Comparison of ENCODE assay signal across 2 fruit fly cellular contexts in genomic region chrX:7937588-7938481, dm6.
TF ChIP-seq lines count a peak whose summit lies in the region.

No protein-coding gene starts in this region.

TF ChIP-seq in whole organism, embryonic, 481 proteins besides CTCF, POLR2A, EP300 and RAD21 (continued from another document and continues in another):
- TF ChIP-seq CG17802 (tag; optimal IDR thresholded peaks at IDR 0.05; lab: Kevin White, UChicago) = peak; percentile 60
- TF ChIP-seq dati (GFP tag; IDR thresholded peaks at IDR 0.05; lab: Robert Waterston, UW) = peak; percentile 36; the same call in 1 of the 2 replicates
- peak; percentile 41; the same call in 1 of the 2 replicates for TF ChIP-seq Ada2b (GFP tag; IDR thresholded peaks at IDR 0.05; lab: Robert Waterston, UW)
- TF ChIP-seq wdn (GFP tag; IDR thresholded peaks at IDR 0.05; lab: Robert Waterston, UW) = 0 out of 2 replicates have a peak, but pooled peaks have one; percentile 36
- TF ChIP-seq fd64A (GFP tag; optimal IDR thresholded peaks at IDR 0.05; lab: Kevin White, UChicago) = peak; percentile 38
- TF ChIP-seq jing (GFP tag; optimal IDR thresholded peaks at IDR 0.05; lab: Kevin White, UChicago) = peak; percentile 73
- peak; percentile 77 for TF ChIP-seq CG1233 (GFP tag; optimal IDR thresholded peaks at IDR 0.05; lab: Kevin White, UChicago)
- peak; percentile 52 for TF ChIP-seq CG12104 (GFP tag; optimal IDR thresholded peaks at IDR 0.05; lab: Kevin White, UChicago)
- TF ChIP-seq CG1602 (GFP tag; optimal IDR thresholded peaks at IDR 0.05; lab: Kevin White, UChicago) = peak; percentile 73
- TF ChIP-seq CG12299 (tag; optimal IDR thresholded peaks at IDR 0.05; lab: Kevin White, UChicago) = peak; percentile 35
- TF ChIP-seq hth (optimal IDR thresholded peaks at IDR 0.05; lab: Kevin White, UChicago) = no peak
- TF ChIP-seq Elba2 (GFP tag; optimal IDR thresholded peaks at IDR 0.05; lab: Kevin White, UChicago) = no peak
- peak; percentile 65 for TF ChIP-seq lab (GFP tag; optimal IDR thresholded peaks at IDR 0.05; lab: Kevin White, UChicago)
- TF ChIP-seq CG17568 (GFP tag; optimal IDR thresholded peaks at IDR 0.05; lab: Kevin White, UChicago) = peak; percentile 55
- TF ChIP-seq CG13123 (GFP tag; optimal IDR thresholded peaks at IDR 0.05; lab: Kevin White, UChicago) = peak; percentile 23
- peak; percentile 59 for TF ChIP-seq CG12071 (GFP tag; optimal IDR thresholded peaks at IDR 0.05; lab: Kevin White, UChicago)
- TF ChIP-seq sim (GFP tag; IDR thresholded peaks at IDR 0.05; lab: Robert Waterston, UW) = no peak
- peak; percentile 86 for TF ChIP-seq pb (GFP tag; optimal IDR thresholded peaks at IDR 0.05; lab: Kevin White, UChicago)
- no peak for TF ChIP-seq sc (optimal IDR thresholded peaks at IDR 0.05; lab: Kevin White, UChicago)
- TF ChIP-seq sc (GFP tag; optimal IDR thresholded peaks at IDR 0.05; lab: Kevin White, UChicago) = peak; percentile 88
- peak; percentile 65; the same call in 1 of the 2 replicates for TF ChIP-seq CG10366 (GFP tag; IDR thresholded peaks at IDR 0.05; lab: Robert Waterston, UW)
- TF ChIP-seq lov (optimal IDR thresholded peaks at IDR 0.05; lab: Kevin White, UChicago) = no peak
- TF ChIP-seq lov (GFP tag; IDR thresholded peaks at IDR 0.05; lab: Robert Waterston, UW) = no peak
- peak; percentile 84 for TF ChIP-seq CG11093 (GFP tag; IDR thresholded peaks at IDR 0.05; lab: Robert Waterston, UW)
- TF ChIP-seq CG6689 (GFP tag; IDR thresholded peaks at IDR 0.05; lab: Robert Waterston, UW) = peak; percentile 83
- TF ChIP-seq peb (GFP tag; IDR thresholded peaks at IDR 0.05; lab: Robert Waterston, UW) = peak; percentile 75
- peak; percentile 82 for TF ChIP-seq Optix (GFP tag; IDR thresholded peaks at IDR 0.05; lab: Robert Waterston, UW)
- peak; percentile 58 for TF ChIP-seq CG33213 (GFP tag; optimal IDR thresholded peaks at IDR 0.05; lab: Kevin White, UChicago)
- no peak for TF ChIP-seq Dfd (GFP tag; optimal IDR thresholded peaks at IDR 0.05; lab: Kevin White, UChicago)
- peak; percentile 54; the same call in 2 of the 3 replicates for TF ChIP-seq B-H1 (GFP tag; IDR thresholded peaks at IDR 0.05; lab: Robert Waterston, UW)
- peak; percentile 86 to 92 for TF ChIP-seq chif (GFP tag; optimal IDR thresholded peaks at IDR 0.05; lab: Kevin White, UChicago)
- TF ChIP-seq sima (GFP tag; optimal IDR thresholded peaks at IDR 0.05; lab: Kevin White, UChicago) = no peak
- TF ChIP-seq BtbVII (GFP tag; optimal IDR thresholded peaks at IDR 0.05; lab: Kevin White, UChicago) = peak; percentile 60
- TF ChIP-seq scrt (GFP tag; optimal IDR thresholded peaks at IDR 0.05; lab: Kevin White, UChicago) = peak; percentile 48
- TF ChIP-seq slou (GFP tag; optimal IDR thresholded peaks at IDR 0.05; lab: Kevin White, UChicago) = no peak
- no peak for TF ChIP-seq Adf1 (GFP tag; IDR thresholded peaks at IDR 0.05; lab: Robert Waterston, UW)
- TF ChIP-seq Nf-YB (GFP tag; optimal IDR thresholded peaks at IDR 0.05; lab: Kevin White, UChicago) = peak; percentile 67
- no peak for TF ChIP-seq mirr (GFP tag; optimal IDR thresholded peaks at IDR 0.05; lab: Kevin White, UChicago)
- TF ChIP-seq Hsf (GFP tag; optimal IDR thresholded peaks at IDR 0.05; lab: Kevin White, UChicago) = peak; percentile 75
- peak; percentile 86 for TF ChIP-seq fd96Cb (tag; optimal IDR thresholded peaks at IDR 0.05; lab: Kevin White, UChicago)
- peak; percentile 76 for TF ChIP-seq esg (GFP tag; conservative IDR thresholded peaks at IDR 0.05; lab: Robert Waterston, UW)
- no peak for TF ChIP-seq CG34224 (GFP tag; IDR thresholded peaks at IDR 0.05; lab: Robert Waterston, UW; ENCODE audit: partially characterized antibody)
- TF ChIP-seq CG17912 (GFP tag; optimal IDR thresholded peaks at IDR 0.05; lab: Kevin White, UChicago) = peak; percentile 48
- TF ChIP-seq Side (GFP tag; optimal IDR thresholded peaks at IDR 0.05; lab: Kevin White, UChicago) = peak; percentile 82
- no peak for TF ChIP-seq aop (GFP tag; IDR thresholded peaks at IDR 0.05; lab: Robert Waterston, UW)
- TF ChIP-seq zen2 (GFP tag; IDR thresholded peaks at IDR 0.05; lab: Robert Waterston, UW; ENCODE audit: partially characterized antibody) = no peak
- TF ChIP-seq insv (GFP tag; optimal IDR thresholded peaks at IDR 0.05; lab: Kevin White, UChicago) = peak; percentile 21 to 49
- peak; percentile 16 for TF ChIP-seq CG18011 (GFP tag; optimal IDR thresholded peaks at IDR 0.05; lab: Kevin White, UChicago)
- no peak for TF ChIP-seq CG31224 (GFP tag; IDR thresholded peaks at IDR 0.05; lab: Robert Waterston, UW)
- TF ChIP-seq CG2202 (tag; optimal IDR thresholded peaks at IDR 0.05; lab: Kevin White, UChicago) = peak; percentile 73
- TF ChIP-seq wek (GFP tag; optimal IDR thresholded peaks at IDR 0.05; lab: Kevin White, UChicago) = peak; percentile 12
- peak; percentile 80 for TF ChIP-seq CG7786 (GFP tag; optimal IDR thresholded peaks at IDR 0.05; lab: Kevin White, UChicago)
- no peak for TF ChIP-seq toy (GFP tag; IDR thresholded peaks at IDR 0.05; lab: Robert Waterston, UW)
- peak; percentile 98 for TF ChIP-seq sens (GFP tag; lab: Kevin White, UChicago)
- TF ChIP-seq mam (GFP tag; optimal IDR thresholded peaks at IDR 0.05; lab: Kevin White, UChicago) = peak; percentile 52
- peak; percentile 76 for TF ChIP-seq CG32772 (GFP tag; IDR thresholded peaks at IDR 0.05; lab: Robert Waterston, UW)
- peak; percentile 27 for TF ChIP-seq Deaf1 (tag; optimal IDR thresholded peaks at IDR 0.05; lab: Kevin White, UChicago)
- TF ChIP-seq Sin3A (optimal IDR thresholded peaks at IDR 0.05; lab: Kevin White, UChicago) = no peak
- peak; percentile 25 for TF ChIP-seq ERR (GFP tag; optimal IDR thresholded peaks at IDR 0.05; lab: Kevin White, UChicago)
- peak; percentile 79 for TF ChIP-seq CG12659 (GFP tag; optimal IDR thresholded peaks at IDR 0.05; lab: Kevin White, UChicago)
- TF ChIP-seq CG17328 (GFP tag; IDR thresholded peaks at IDR 0.05; lab: Robert Waterston, UW) = peak; percentile 68
- peak; percentile 71 for TF ChIP-seq eyg (GFP tag; optimal IDR thresholded peaks at IDR 0.05; lab: Kevin White, UChicago)
- peak; percentile 73 for TF ChIP-seq CG4820 (GFP tag; optimal IDR thresholded peaks at IDR 0.05; lab: Kevin White, UChicago)
- TF ChIP-seq Sox100B (GFP tag; optimal IDR thresholded peaks at IDR 0.05; lab: Kevin White, UChicago) = peak; percentile 93
- TF ChIP-seq CG4707 (GFP tag; optimal IDR thresholded peaks at IDR 0.05; lab: Kevin White, UChicago) = peak; percentile 98
- TF ChIP-seq Six4 (GFP tag; optimal IDR thresholded peaks at IDR 0.05; lab: Kevin White, UChicago) = peak; percentile 77

TF ChIP-seq in whole organism, prepupa, 60 proteins besides CTCF, POLR2A, EP300 and RAD21 (continued from another document):
- TF ChIP-seq CG11294 (GFP tag; IDR thresholded peaks at IDR 0.05; lab: Robert Waterston, UW) = peak; percentile 81
- peak; percentile 79 for TF ChIP-seq CG10669 (GFP tag; optimal IDR thresholded peaks at IDR 0.05; lab: Kevin White, UChicago)
- TF ChIP-seq salr (GFP tag; optimal IDR thresholded peaks at IDR 0.05; lab: Kevin White, UChicago) = peak; percentile 22 to 83
- peak; percentile 67 for TF ChIP-seq CG7368 (GFP tag; optimal IDR thresholded peaks at IDR 0.05; lab: Kevin White, UChicago)
- TF ChIP-seq fkh (GFP tag; optimal IDR thresholded peaks at IDR 0.05; lab: Kevin White, UChicago) = no peak
- peak; percentile 84 for TF ChIP-seq Eip75B (GFP tag; optimal IDR thresholded peaks at IDR 0.05; lab: Kevin White, UChicago)
- peak; percentile 78 for TF ChIP-seq CG11762 (GFP tag; optimal IDR thresholded peaks at IDR 0.05; lab: Kevin White, UChicago; ENCODE audit: insufficient read depth)
- peak; percentile 75 for TF ChIP-seq CG6163 (GFP tag; IDR thresholded peaks at IDR 0.05; lab: Robert Waterston, UW)
